Worm (Caenorhabditis elegans): Measurements from ENCODE around the gene flp-10.

DNA sequence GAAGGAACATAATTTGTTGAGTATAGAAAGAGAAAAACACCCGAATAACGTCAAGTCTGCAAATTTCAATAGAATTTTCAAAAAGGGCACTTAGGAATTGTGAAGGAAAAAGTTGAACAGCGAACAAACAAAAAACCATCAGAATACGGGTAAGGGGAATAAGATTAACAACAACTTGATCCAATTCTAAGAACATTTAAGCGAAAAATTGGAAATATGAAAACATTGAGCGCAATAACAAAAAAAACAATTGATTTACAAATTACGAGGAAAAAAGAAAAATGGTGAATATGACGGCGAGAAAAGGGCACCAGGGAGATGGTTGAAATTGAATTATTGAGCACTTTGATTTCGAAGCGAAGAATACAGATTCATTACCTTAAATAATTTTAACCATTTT is 48.2 kb downstream of the flp-10 start:
- no peak for TF ChIP-seq W03F9.2 (tag; optimal IDR thresholded peaks at IDR 0.05)
- no peak for TF ChIP-seq him-1 (tag; optimal IDR thresholded peaks at IDR 0.05)
